Worm (Caenorhabditis elegans) whole organism, L2 larva: Measurements from ENCODE around the gene C04E7.1.
"Not testable (repeated sequence)": the region's sequence is repeated elsewhere in the genome, so short reads cannot be mapped to it uniquely, and the experiment has no call there.

ENCODE experiments used
- C34F6.9 ChIP-seq: fragments of 150-350 bp; optimal IDR thresholded peaks from 2 replicates; lab custom pipeline; 2014; ENCODE audit warnings: missing biosample characterization, missing genetic modification characterization
- R02D3.7 ChIP-seq: fragments of 150-350 bp; optimal IDR thresholded peaks from 2 replicates; lab custom pipeline; 2014; ENCODE audit warnings: missing biosample characterization, missing genetic modification characterization
- Y55F3AM.14 ChIP-seq: fragments of 200-800 bp; sonication (Bioruptor generic); optimal IDR thresholded peaks from 2 replicates; lab custom pipeline; 2018; ENCODE audit warnings: mild to moderate bottlenecking, missing genetic modification characterization, missing compliant biosample characterization
- ZK546.5 ChIP-seq: sonication (generic microtip); optimal IDR thresholded peaks from 2 replicates; lab custom pipeline; 2017; ENCODE audit warnings: missing biosample characterization, missing genetic modification characterization
- aly-2 ChIP-seq: fragments of 150-350 bp; optimal IDR thresholded peaks from 2 replicates; lab custom pipeline; 2014; ENCODE audit warnings: missing biosample characterization, missing genetic modification characterization
- ceh-16 ChIP-seq: fragments of 150-350 bp; optimal IDR thresholded peaks from 2 replicates; lab custom pipeline; 2014; ENCODE audit warnings: missing biosample characterization, missing genetic modification characterization
- ceh-82 ChIP-seq: fragments of 150-350 bp; optimal IDR thresholded peaks from 2 replicates; lab custom pipeline; 2014; ENCODE audit warnings: missing biosample characterization, missing genetic modification characterization
- crh-2 ChIP-seq: sonication (generic microtip); optimal IDR thresholded peaks from 2 replicates; lab custom pipeline; 2017; ENCODE audit warnings: missing biosample characterization, missing genetic modification characterization
- dmd-4 ChIP-seq: sonication (generic microtip); optimal IDR thresholded peaks from 2 replicates; lab custom pipeline; 2017; ENCODE audit warnings: missing biosample characterization, missing genetic modification characterization
- egl-27 ChIP-seq: sonication (generic microtip); optimal IDR thresholded peaks from 3 replicates; lab custom pipeline; 2017; ENCODE audit warnings: missing biosample characterization, missing genetic modification reagents, missing genetic modification characterization
- elt-3 ChIP-seq: sonication (generic microtip); optimal IDR thresholded peaks from 2 replicates; lab custom pipeline; 2017; ENCODE audit warnings: missing biosample characterization, missing genetic modification characterization
- gmeb-1 ChIP-seq: fragments of 150-350 bp; optimal IDR thresholded peaks from 2 replicates; lab custom pipeline; 2014; ENCODE audit warnings: missing biosample characterization, missing genetic modification characterization
- lin-11 ChIP-seq: fragments of 150-350 bp; sonication (generic microtip); optimal IDR thresholded peaks from 2 replicates; lab custom pipeline; 2014; ENCODE audit warnings: missing biosample characterization, missing genetic modification characterization, inconsistent platforms, mixed read lengths
- lin-13 ChIP-seq: fragments of 150-350 bp; optimal IDR thresholded peaks from 2 replicates; lab custom pipeline; 2014; ENCODE audit warnings: missing biosample characterization, missing genetic modification reagents, missing genetic modification characterization
- lin-39 ChIP-seq: fragments of 150-350 bp; optimal IDR thresholded peaks from 2 replicates; lab custom pipeline; 2014; ENCODE audit warnings: missing biosample characterization, missing genetic modification reagents, missing genetic modification characterization
- lsy-2 ChIP-seq, 2 experiments: fragments of 150-350 bp in 1 of 2; sonication (generic microtip) in 1 of 2; optimal IDR thresholded peaks; 2 replicates each; lab custom pipeline; 2014 to 2017; ENCODE audit warnings: missing biosample characterization in 2 of 2, missing genetic modification characterization in 2 of 2
- mab-5 ChIP-seq: fragments of 150-350 bp; optimal IDR thresholded peaks from 2 replicates; lab custom pipeline; 2014; ENCODE audit warnings: missing biosample characterization, missing genetic modification characterization
- mdl-1 ChIP-seq, 2 experiments: fragments of 150-350 bp in 1 of 2; sonication (generic microtip) in 1 of 2; optimal IDR thresholded peaks; 2 replicates each; lab custom pipeline; 2017; ENCODE audit warnings: missing biosample characterization in 2 of 2, missing genetic modification characterization in 2 of 2
- nhr-10 ChIP-seq: sonication (generic microtip); optimal IDR thresholded peaks from 2 replicates; lab custom pipeline; 2017; ENCODE audit warnings: missing biosample characterization, missing genetic modification characterization
- nhr-11 ChIP-seq: fragments of 150-350 bp; optimal IDR thresholded peaks from 2 replicates; lab custom pipeline; 2014; ENCODE audit warnings: missing biosample characterization, missing genetic modification characterization
- nhr-129 ChIP-seq: fragments of 150-350 bp; optimal IDR thresholded peaks from 2 replicates; lab custom pipeline; 2014; ENCODE audit warnings: missing biosample characterization, missing genetic modification characterization
- nhr-23 ChIP-seq: fragments of 150-350 bp; optimal IDR thresholded peaks from 2 replicates; lab custom pipeline; 2014; ENCODE audit warnings: missing biosample characterization, missing genetic modification reagents, missing genetic modification characterization
- nhr-237 ChIP-seq: fragments of 150-350 bp; optimal IDR thresholded peaks from 2 replicates; lab custom pipeline; 2014; ENCODE audit warnings: missing biosample characterization, missing genetic modification characterization
- nhr-25 ChIP-seq: fragments of 150-350 bp; sonication (generic microtip); optimal IDR thresholded peaks from 3 replicates; lab custom pipeline; 2014; ENCODE audit warnings: missing biosample characterization, missing genetic modification characterization
- nhr-6 ChIP-seq: fragments of 150-350 bp; optimal IDR thresholded peaks from 2 replicates; lab custom pipeline; 2014; ENCODE audit warnings: missing biosample characterization, missing genetic modification characterization
- nhr-77 ChIP-seq: fragments of 150-350 bp; optimal IDR thresholded peaks from 2 replicates; lab custom pipeline; 2014; ENCODE audit warnings: missing biosample characterization, missing genetic modification characterization
- peb-1 ChIP-seq: fragments of 150-350 bp; optimal IDR thresholded peaks from 2 replicates; lab custom pipeline; 2014; ENCODE audit warnings: missing biosample characterization, missing genetic modification characterization
- sem-4 ChIP-seq: fragments of 150-350 bp; optimal IDR thresholded peaks from 2 replicates; lab custom pipeline; 2014; ENCODE audit warnings: missing biosample characterization, missing genetic modification reagents, missing genetic modification characterization
- skn-1 ChIP-seq: sonication (generic microtip); optimal IDR thresholded peaks from 2 replicates; lab custom pipeline; 2017; ENCODE audit warnings: missing biosample characterization, missing genetic modification characterization
- sma-3 ChIP-seq: sonication (generic microtip); optimal IDR thresholded peaks from 2 replicates; lab custom pipeline; 2016; ENCODE audit warnings: missing genetic modification reagents, missing genetic modification characterization, missing compliant biosample characterization
- sma-9 ChIP-seq, 2 experiments: fragments of 150-350 bp in 1 of 2; sonication (generic microtip) in 1 of 2; optimal IDR thresholded peaks; 2 replicates each; lab custom pipeline; 2014 to 2016; ENCODE audit warnings: missing genetic modification characterization in 2 of 2, mild to moderate bottlenecking in 1 of 2, missing biosample characterization in 1 of 2, missing compliant biosample characterization in 1 of 2, missing genetic modification reagents in 1 of 2, moderate library complexity in 1 of 2
- snpc-4 ChIP-seq: fragments of 150-350 bp; optimal IDR thresholded peaks from 2 replicates; lab custom pipeline; 2014; ENCODE audit warnings: missing biosample characterization, missing genetic modification characterization
- unc-39 ChIP-seq: fragments of 150-350 bp; optimal IDR thresholded peaks from 2 replicates; lab custom pipeline; 2014; ENCODE audit warnings: missing biosample characterization, missing genetic modification characterization
- unc-55 ChIP-seq: fragments of 150-350 bp; sonication (generic microtip); optimal IDR thresholded peaks from 3 replicates; lab custom pipeline; 2014; ENCODE audit warnings: missing biosample characterization, missing genetic modification reagents, missing genetic modification characterization
- zag-1 ChIP-seq: fragments of 150-350 bp; optimal IDR thresholded peaks from 2 replicates; lab custom pipeline; 2014; ENCODE audit warnings: missing biosample characterization, missing genetic modification characterization
- ztf-1 ChIP-seq: fragments of 200-800 bp; sonication (Bioruptor generic); conservative IDR thresholded peaks from 2 replicates; pipeline ENCODE4 v1.3.6; 2022; ENCODE audit warnings: missing genetic modification characterization, missing compliant biosample characterization
- ztf-11 ChIP-seq: sonication (generic microtip); optimal IDR thresholded peaks from 2 replicates; lab custom pipeline; 2017; ENCODE audit warnings: missing biosample characterization, missing genetic modification characterization
- ztf-4 ChIP-seq: fragments of 150-350 bp; optimal IDR thresholded peaks from 2 replicates; lab custom pipeline; 2014; ENCODE audit warnings: missing biosample characterization, missing genetic modification characterization

The C04E7.1 gene

DNA sequence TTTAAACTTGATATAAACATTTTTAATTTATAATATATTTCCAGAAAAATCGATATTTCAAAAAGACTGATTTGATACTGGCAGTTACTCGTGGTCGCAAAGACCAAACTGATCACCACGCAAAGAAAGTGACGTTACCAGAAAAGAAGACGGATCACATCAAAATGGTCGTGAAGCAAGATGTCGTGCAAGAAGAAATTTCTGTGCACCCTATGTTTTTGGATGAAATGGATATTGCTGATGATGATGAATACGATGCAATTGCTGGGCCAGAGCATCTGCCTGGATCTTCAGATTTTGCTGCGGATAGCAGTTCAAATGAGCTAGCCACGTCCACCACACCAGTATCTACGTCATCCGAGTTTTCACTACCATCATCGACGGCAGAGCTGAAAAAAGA is 29.2 kb upstream of the C04E7.1 start:
- no peak for TF ChIP-seq skn-1

DNA sequence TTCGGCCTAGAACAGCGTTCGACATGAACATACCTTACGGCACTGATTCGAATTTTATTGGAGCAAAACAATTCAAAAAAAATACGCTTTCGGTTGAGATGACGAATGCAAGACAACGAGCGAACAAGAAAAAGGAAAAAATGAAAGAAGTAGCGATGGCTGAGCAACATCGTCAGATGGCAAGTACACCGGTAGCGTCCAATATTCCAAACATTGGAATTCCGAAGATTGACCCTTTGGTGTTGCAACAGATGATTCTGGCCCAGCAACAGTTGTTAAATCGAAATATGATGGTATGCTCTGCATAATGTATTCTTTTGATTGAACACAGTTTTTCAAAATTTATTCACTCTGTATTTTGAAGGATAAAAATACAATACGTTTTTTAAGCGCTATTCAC is 25.2 kb upstream of the C04E7.1 start:
- TF ChIP-seq ztf-4 (tag; lab: Kevin White, UChicago) (no peak), unc-39 (no peak), nhr-237 (tag; lab: Kevin White, UChicago) (no peak), peb-1 (tag; lab: Kevin White, UChicago) (no peak), sma-9 (GFP tag; optimal IDR thresholded peaks at IDR 0.05; lab: Kevin White, UChicago) (no peak), sma-9 (tag; optimal IDR thresholded peaks at IDR 0.05; lab: Kevin White, UChicago) (no peak), nhr-23 (tag; lab: Kevin White, UChicago) (no peak), Y55F3AM.14 (no peak), C34F6.9 (tag; lab: Kevin White, UChicago) (no peak), lin-11 (tag; lab: Kevin White, UChicago) (no peak), unc-55 (GFP tag; lab: Kevin White, UChicago) (no peak), nhr-25 (no peak), skn-1 (no peak), zag-1 (tag; lab: Kevin White, UChicago) (no peak), aly-2 (tag; lab: Kevin White, UChicago) (no peak), ztf-11 (tag; lab: Kevin White, UChicago) (no peak), ceh-82 (tag; lab: Kevin White, UChicago) (no peak)

DNA sequence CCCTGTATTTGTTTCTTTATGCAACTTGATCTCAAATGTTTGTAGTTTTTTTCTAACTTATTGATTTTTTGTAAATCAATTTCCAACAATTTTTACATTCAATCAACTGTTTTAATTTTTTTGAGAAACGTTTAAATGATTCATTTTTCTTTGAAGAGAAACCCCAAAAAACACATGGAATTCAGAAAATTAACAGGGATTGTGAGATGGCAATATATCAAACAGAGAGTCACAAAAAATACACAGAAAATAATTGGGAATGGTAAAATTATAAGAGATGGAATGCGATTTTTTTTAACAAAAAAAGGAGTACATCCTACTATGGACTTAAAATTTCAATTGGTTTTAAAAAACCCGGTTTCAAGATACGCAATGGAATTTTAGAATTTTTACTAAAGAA is 23.4 kb upstream of the C04E7.1 start:
- no peak for TF ChIP-seq ceh-16 (tag; lab: Kevin White, UChicago)
- TF ChIP-seq ZK546.5 = no peak
- TF ChIP-seq R02D3.7 = no peak
- TF ChIP-seq crh-2 (tag; lab: Kevin White, UChicago) = no peak
- TF ChIP-seq unc-39 = no peak
- no peak for TF ChIP-seq unc-55 (GFP tag; lab: Kevin White, UChicago)
- no peak for TF ChIP-seq ztf-4 (tag; lab: Kevin White, UChicago)
- no peak for TF ChIP-seq snpc-4 (tag; lab: Kevin White, UChicago)
- no peak for TF ChIP-seq C34F6.9 (tag; lab: Kevin White, UChicago)
- TF ChIP-seq ztf-11 (tag; lab: Kevin White, UChicago) = no peak
- no peak for TF ChIP-seq lin-13 (GFP tag; lab: Kevin White, UChicago)
- TF ChIP-seq gmeb-1 (tag; lab: Kevin White, UChicago) = no peak
- no peak for TF ChIP-seq egl-27 (tag; lab: Kevin White, UChicago)
- TF ChIP-seq zag-1 (tag; lab: Kevin White, UChicago) = no peak

DNA sequence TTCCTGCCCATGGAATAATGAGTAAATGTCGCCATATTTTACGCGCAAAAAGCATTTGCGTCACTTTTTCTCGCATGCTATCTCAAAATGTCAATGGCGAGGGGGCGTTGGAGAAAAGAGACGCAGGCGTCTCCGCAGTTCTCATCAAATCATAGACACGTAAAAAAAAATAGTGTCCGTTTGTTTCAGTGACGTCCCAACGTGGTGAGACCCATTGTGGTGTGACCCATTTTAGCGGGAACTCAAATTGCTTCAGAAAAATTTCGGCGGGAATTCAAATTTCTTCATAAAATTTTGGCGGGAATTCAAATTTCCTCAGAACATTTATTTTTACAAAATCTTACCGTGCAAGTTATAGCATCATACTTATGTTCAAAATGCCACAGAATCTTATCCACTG is 14.1 kb upstream of the C04E7.1 start:
- no peak for TF ChIP-seq sem-4 (tag; lab: Kevin White, UChicago)
- peak; percentile 14 for TF ChIP-seq crh-2 (tag; lab: Kevin White, UChicago)
- no peak for TF ChIP-seq ztf-1

DNA sequence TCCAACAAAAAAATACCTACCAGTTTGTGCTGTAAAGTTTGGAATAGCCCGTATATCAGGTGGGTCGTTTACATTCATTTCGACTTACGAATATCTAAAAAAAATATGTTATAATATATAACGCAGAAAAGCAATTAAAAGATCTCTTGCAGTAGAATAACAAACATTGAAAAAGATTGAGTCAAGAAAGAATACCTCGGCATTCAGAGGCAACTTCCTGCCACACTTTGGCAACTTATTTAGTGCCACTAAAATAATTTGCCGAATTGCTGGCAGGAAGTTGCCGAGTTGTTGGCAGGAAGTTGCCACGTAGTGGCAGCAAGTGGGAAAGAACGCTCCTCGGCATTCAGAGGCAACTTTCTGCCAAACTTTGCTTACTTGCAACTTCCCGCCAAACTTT is 10.8 kb upstream of the C04E7.1 start, which contains the start of gene C04E7.3:
Gene C04E7.3, minus strand, starts transcription at position 101 of the 400 bp plus-strand sequence.
- not testable (repeated sequence) for TF ChIP-seq lsy-2 (tag; optimal IDR thresholded peaks at IDR 0.05; lab: Kevin White, UChicago); aly-2 (tag; lab: Kevin White, UChicago); snpc-4 (tag; lab: Kevin White, UChicago)

DNA sequence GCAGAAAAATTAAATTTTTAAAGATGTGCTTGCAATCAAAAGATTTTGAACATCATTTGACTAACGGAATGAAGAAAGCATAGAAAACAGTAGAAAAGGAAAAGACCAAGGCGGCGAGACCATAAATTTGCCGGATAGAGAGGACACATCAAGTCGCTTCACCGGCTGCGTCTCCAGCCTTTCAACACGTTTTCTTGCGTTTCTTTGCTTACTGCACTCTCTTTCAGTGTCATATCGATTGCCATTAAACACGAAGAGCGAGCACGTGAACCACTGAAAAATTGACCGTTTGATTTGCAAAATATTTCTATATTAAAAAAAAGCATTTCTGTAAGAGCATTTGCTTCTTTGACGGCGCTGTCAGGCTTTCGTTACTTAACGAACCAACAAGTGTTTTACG is 9.8 kb upstream of the C04E7.1 start:
- no peak for TF ChIP-seq nhr-6 (tag; lab: Kevin White, UChicago)
- peak in 1 of 2 experiments; percentile 60 for TF ChIP-seq mdl-1 (tag; optimal IDR thresholded peaks at IDR 0.05; lab: Kevin White, UChicago)
- TF ChIP-seq nhr-77 (tag; lab: Kevin White, UChicago) = no peak
- peak; percentile 63 for TF ChIP-seq C34F6.9 (tag; lab: Kevin White, UChicago)
- TF ChIP-seq ceh-82 (tag; lab: Kevin White, UChicago) = no peak
- no peak for TF ChIP-seq gmeb-1 (tag; lab: Kevin White, UChicago)
- TF ChIP-seq dmd-4 (tag; lab: Kevin White, UChicago) = no peak
- TF ChIP-seq skn-1 = no peak
- TF ChIP-seq nhr-23 (tag; lab: Kevin White, UChicago) = no peak
- peak; percentile 50 for TF ChIP-seq mab-5 (tag; lab: Kevin White, UChicago)
- TF ChIP-seq lin-39 (tag; lab: Kevin White, UChicago) = no peak
- TF ChIP-seq nhr-11 (tag; lab: Kevin White, UChicago) = no peak
- no peak for TF ChIP-seq ZK546.5
- no peak for TF ChIP-seq nhr-10 (tag; lab: Kevin White, UChicago)
- no peak for TF ChIP-seq nhr-237 (tag; lab: Kevin White, UChicago)
- TF ChIP-seq lsy-2 (tag; optimal IDR thresholded peaks at IDR 0.05; lab: Kevin White, UChicago) = peak in 1 of 2 experiments; percentile 40
- no peak for TF ChIP-seq lin-11 (tag; lab: Kevin White, UChicago)
- TF ChIP-seq sma-3 (GFP tag; lab: Kevin White, UChicago) = no peak
- TF ChIP-seq unc-55 (GFP tag; lab: Kevin White, UChicago) = peak; percentile 58
- peak; percentile 46 for TF ChIP-seq nhr-129 (tag; lab: Kevin White, UChicago)
- TF ChIP-seq crh-2 (tag; lab: Kevin White, UChicago) = peak; percentile 31
- no peak for TF ChIP-seq elt-3 (tag; lab: Kevin White, UChicago)
